Worm (Caenorhabditis elegans) whole organism, young adult: Measurements from ENCODE around the gene C03H5.9.

Experiments used
- F23B12.7 ChIP-seq: sonication (generic microtip); optimal IDR thresholded peaks from 2 replicates; lab custom pipeline; 2017; ENCODE audit warnings: missing genetic modification characterization, mild to moderate bottlenecking, missing compliant biosample characterization, antibody characterized with exemption, moderate library complexity; ENCODE audit not compliant: insufficient read depth
- F39B2.1 ChIP-seq: fragments of 200-800 bp; sonication (Bioruptor generic); IDR thresholded peaks from 2 replicates; pipeline ENCODE4 v1.3.6; 2022; ENCODE audit warnings: missing genetic modification reagents, missing genetic modification characterization, missing compliant biosample characterization
- Y67H2A.10 ChIP-seq: fragments of 200-800 bp; sonication (Bioruptor generic); conservative IDR thresholded peaks from 2 replicates; pipeline ENCODE4 v1.3.6; 2022; ENCODE audit warnings: missing genetic modification reagents, missing genetic modification characterization, missing compliant biosample characterization
- attf-5 ChIP-seq: fragments of 200-800 bp; sonication (Bioruptor generic); optimal IDR thresholded peaks from 2 replicates; lab custom pipeline; 2018; ENCODE audit warnings: mild to moderate bottlenecking, missing genetic modification characterization, missing compliant biosample characterization
- ceh-100 ChIP-seq: fragments of 200-800 bp; sonication (Bioruptor generic); IDR thresholded peaks from 2 replicates; pipeline ENCODE4 v1.3.6; 2022; ENCODE audit warnings: missing genetic modification reagents, missing genetic modification characterization, missing compliant biosample characterization
- ceh-58 ChIP-seq: fragments of 200-800 bp; sonication (Bioruptor generic); IDR thresholded peaks from 2 replicates; pipeline ENCODE4 v1.3.6; 2022; ENCODE audit warnings: missing genetic modification characterization, missing compliant biosample characterization
- ceh-91 ChIP-seq: fragments of 200-800 bp; sonication (Bioruptor generic); IDR thresholded peaks from 2 replicates; pipeline ENCODE4 v1.3.6; 2022; ENCODE audit warnings: missing genetic modification reagents, missing genetic modification characterization, missing compliant biosample characterization
- dox-1 ChIP-seq: fragments of 200-800 bp; sonication (Bioruptor generic); IDR thresholded peaks from 2 replicates; pipeline ENCODE4 v1.3.6; 2022; ENCODE audit warnings: missing genetic modification reagents, missing genetic modification characterization, missing compliant biosample characterization
- lsy-27 ChIP-seq: sonication (generic microtip); optimal IDR thresholded peaks from 2 replicates; lab custom pipeline; 2017; ENCODE audit warnings: missing genetic modification characterization, mild to moderate bottlenecking, missing compliant biosample characterization, antibody characterized with exemption, missing genotype, borderline replicate concordance; ENCODE audit not compliant: insufficient read depth
- mel-28 ChIP-seq: sonication (generic microtip); optimal IDR thresholded peaks from 2 replicates; lab custom pipeline; 2016; ENCODE audit warnings: borderline replicate concordance, mild to moderate bottlenecking, missing genetic modification characterization, missing compliant biosample characterization
- nfya-1 ChIP-seq: sonication (generic microtip); optimal IDR thresholded peaks from 2 replicates; lab custom pipeline; 2017; ENCODE audit warnings: antibody characterized with exemption, missing compliant biosample characterization, missing genetic modification characterization, borderline replicate concordance; ENCODE audit not compliant: insufficient read depth
- nhr-27 ChIP-seq: fragments of 200-800 bp; sonication (Bioruptor generic); optimal IDR thresholded peaks from 2 replicates; lab custom pipeline; 2018; ENCODE audit warnings: mild to moderate bottlenecking, missing genetic modification characterization, moderate library complexity, missing compliant biosample characterization
- snpc-1.1 ChIP-seq: sonication (generic microtip); optimal IDR thresholded peaks from 2 replicates; lab custom pipeline; 2017; ENCODE audit warnings: missing genetic modification characterization, mild to moderate bottlenecking, missing compliant biosample characterization, antibody characterized with exemption, moderate library complexity, missing genotype, missing genetic modification reagents; ENCODE audit not compliant: insufficient read depth
- unc-62 ChIP-seq: fragments of 150-350 bp; optimal IDR thresholded peaks from 2 replicates; lab custom pipeline; 2014; ENCODE audit warnings: missing biosample characterization, missing genetic modification reagents, missing genetic modification characterization

C03H5.9 gene

ce11 chrII:423086-423485 is 44.6 kb downstream of the C03H5.9 start, which contains the start of gene C24H12.8:
Gene C24H12.8, minus strand, starts transcription at chrII:423186.
- TF ChIP-seq lsy-27 (tag; lab: Kevin White, UChicago) (no peak), nhr-27 (no peak), Y67H2A.10 (GFP tag; lab: Robert Waterston, UW) (no peak), ceh-58 (GFP tag; lab: Robert Waterston, UW) (no peak), nfya-1 (no peak), ceh-91 (no peak), attf-5 (GFP tag; lab: Kevin White, UChicago) (no peak), F23B12.7 (no peak), dox-1 (GFP tag; lab: Robert Waterston, UW) (no peak), snpc-1.1 (tag; lab: Kevin White, UChicago) (no peak), ceh-100 (no peak), mel-28 (tag; lab: Kevin White, UChicago) (no peak), unc-62 (GFP tag; lab: Kevin White, UChicago) (no peak), F39B2.1 (no peak)
